Worm (Caenorhabditis elegans) whole organism, L4 larva: Measurements from ENCODE around the gene tag-77.

ENCODE experiments used
- F44E2.7 ChIP-seq: fragments of 200-800 bp; sonication (Bioruptor generic); IDR thresholded peaks from 2 replicates; pipeline ENCODE4 v2.1.2; 2022; ENCODE audit warnings: missing genetic modification characterization, missing compliant biosample characterization
- R02D3.7 ChIP-seq: fragments of 150-350 bp; sonication (generic microtip); optimal IDR thresholded peaks from 3 replicates; lab custom pipeline; 2014; ENCODE audit warnings: missing biosample characterization, missing genetic modification characterization
- T26A8.4 ChIP-seq: fragments of 200-800 bp; sonication (Bioruptor generic); IDR thresholded peaks from 2 replicates; pipeline ENCODE4 v1.3.6; 2022; ENCODE audit warnings: missing genetic modification characterization, missing compliant biosample characterization
- ZK546.5 ChIP-seq, 2 experiments: sonication (generic microtip); optimal IDR thresholded peaks; 2 replicates each; lab custom pipeline; 2017; ENCODE audit warnings: missing biosample characterization in 2 of 2, missing genetic modification characterization in 2 of 2
- aha-1 ChIP-seq: fragments of 150-350 bp; peaks from one replicate; lab custom pipeline; 2014; ENCODE audit warnings: missing biosample characterization, missing genetic modification characterization
- attf-4 ChIP-seq: sonication (generic microtip); optimal IDR thresholded peaks from 3 replicates; lab custom pipeline; 2017; ENCODE audit warnings: missing biosample characterization, missing genetic modification characterization
- ceh-20 ChIP-seq: fragments of 200-800 bp; sonication (Bioruptor generic); IDR thresholded peaks from 2 replicates; pipeline ENCODE4 v1.3.6; 2022; ENCODE audit warnings: missing genetic modification reagents, missing genetic modification characterization, missing compliant biosample characterization
- ceh-28 ChIP-seq: fragments of 150-350 bp; optimal IDR thresholded peaks from 2 replicates; lab custom pipeline; 2014; ENCODE audit warnings: missing biosample characterization, missing genetic modification reagents, missing genetic modification characterization
- ceh-32 ChIP-seq: sonication (generic microtip); optimal IDR thresholded peaks from 2 replicates; lab custom pipeline; 2016; ENCODE audit warnings: mild to moderate bottlenecking, missing genetic modification characterization, missing compliant biosample characterization; ENCODE audit not compliant: poor library complexity
- ces-1 ChIP-seq: fragments of 150-350 bp; sonication (generic microtip); optimal IDR thresholded peaks from 4 replicates; lab custom pipeline; 2014; ENCODE audit warnings: missing biosample characterization, missing genetic modification reagents, missing genetic modification characterization
- daf-16 ChIP-seq, 3 experiments: sonication (generic microtip); optimal IDR thresholded peaks; 2 replicates each; lab custom pipeline; 2016 to 2017; ENCODE audit warnings: missing genetic modification characterization in 3 of 3, missing genetic modification reagents in 3 of 3, mild to moderate bottlenecking in 2 of 3, missing compliant biosample characterization in 2 of 3, missing biosample characterization in 1 of 3, moderate library complexity in 1 of 3
- daf-19 ChIP-seq: fragments of 200-800 bp; sonication (Bioruptor generic); conservative IDR thresholded peaks from 2 replicates; pipeline ENCODE4 v1.3.6; 2022; ENCODE audit warnings: missing genetic modification characterization, missing compliant biosample characterization
- daf-8 ChIP-seq: fragments of 200-800 bp; sonication (Bioruptor generic); IDR thresholded peaks from 2 replicates; pipeline ENCODE4 v1.3.6; 2022; ENCODE audit warnings: missing genetic modification characterization, missing compliant biosample characterization
- dmd-6 ChIP-seq: fragments of 200-800 bp; sonication (Bioruptor generic); IDR thresholded peaks from 2 replicates; pipeline ENCODE4 v1.3.6; 2022; ENCODE audit warnings: missing genetic modification reagents, missing genetic modification characterization, missing compliant biosample characterization
- duxl-1 ChIP-seq: sonication (generic microtip); optimal IDR thresholded peaks from 2 replicates; lab custom pipeline; 2016; ENCODE audit warnings: mild to moderate bottlenecking, missing genetic modification characterization, moderate library complexity, missing compliant biosample characterization; ENCODE audit not compliant: poor library complexity
- egl-27 ChIP-seq: sonication (generic microtip); optimal IDR thresholded peaks from 3 replicates; lab custom pipeline; 2017; ENCODE audit warnings: missing biosample characterization, missing genetic modification reagents, missing genetic modification characterization
- egl-43 ChIP-seq: fragments of 200-800 bp; sonication (Bioruptor generic); IDR thresholded peaks from 2 replicates; pipeline ENCODE4 v1.3.6; 2022; ENCODE audit warnings: missing genetic modification reagents, missing genetic modification characterization, missing compliant biosample characterization
- gei-8 ChIP-seq: fragments of 200-800 bp; sonication (Bioruptor generic); optimal IDR thresholded peaks from 2 replicates; lab custom pipeline; 2018; ENCODE audit warnings: mild to moderate bottlenecking, missing genetic modification characterization, missing compliant biosample characterization
- hif-1 ChIP-seq, 2 experiments: sonication (generic microtip); optimal IDR thresholded peaks; 2 replicates each; lab custom pipeline; 2016 to 2017; ENCODE audit warnings: missing compliant biosample characterization in 2 of 2, missing genetic modification characterization in 2 of 2, missing genetic modification reagents in 2 of 2, missing genotype in 2 of 2, mild to moderate bottlenecking in 1 of 2
- hlh-11 ChIP-seq: fragments of 200-800 bp; sonication (Bioruptor generic); optimal IDR thresholded peaks from 2 replicates; lab custom pipeline; 2018; ENCODE audit warnings: mild to moderate bottlenecking, missing genetic modification characterization, missing compliant biosample characterization
- jun-1 ChIP-seq: fragments of 150-350 bp; optimal IDR thresholded peaks from 2 replicates; lab custom pipeline; 2014; ENCODE audit warnings: missing biosample characterization, missing genetic modification reagents, missing genetic modification characterization
- lin-15B ChIP-seq: fragments of 150-350 bp; sonication (generic microtip); optimal IDR thresholded peaks from 3 replicates; lab custom pipeline; 2014; ENCODE audit warnings: missing biosample characterization, missing genetic modification characterization
- lsy-2 ChIP-seq, 2 experiments: fragments of 150-350 bp in 1 of 2; sonication (generic microtip) in 1 of 2; optimal IDR thresholded peaks; 2 replicates each; lab custom pipeline; 2014 to 2017; ENCODE audit warnings: missing biosample characterization in 2 of 2, missing genetic modification characterization in 2 of 2
- mep-1 ChIP-seq: fragments of 150-350 bp; sonication (generic microtip); optimal IDR thresholded peaks from 3 replicates; lab custom pipeline; 2014; ENCODE audit warnings: missing biosample characterization, missing genetic modification characterization
- nhr-28 ChIP-seq: fragments of 150-350 bp; optimal IDR thresholded peaks from 2 replicates; lab custom pipeline; 2014; ENCODE audit warnings: missing biosample characterization, missing genetic modification characterization
- nhr-42 ChIP-seq: fragments of 200-800 bp; sonication (Bioruptor generic); IDR thresholded peaks from 2 replicates; pipeline ENCODE4 v1.3.6; 2022; ENCODE audit warnings: missing genetic modification characterization, missing compliant biosample characterization
- nhr-48 ChIP-seq: sonication (generic microtip); optimal IDR thresholded peaks from 2 replicates; lab custom pipeline; 2016; ENCODE audit warnings: mild to moderate bottlenecking, missing genetic modification characterization, missing compliant biosample characterization
- php-3 ChIP-seq: fragments of 200-800 bp; sonication (Bioruptor generic); IDR thresholded peaks from 2 replicates; pipeline ENCODE4 v1.3.6; 2022; ENCODE audit warnings: missing genetic modification reagents, missing genetic modification characterization, missing compliant biosample characterization
- spr-3 ChIP-seq: fragments of 200-800 bp; sonication (Bioruptor generic); optimal IDR thresholded peaks from 2 replicates; lab custom pipeline; 2018; ENCODE audit warnings: mild to moderate bottlenecking, missing genetic modification characterization, missing compliant biosample characterization
- tag-97 ChIP-seq: fragments of 200-800 bp; sonication (Bioruptor generic); IDR thresholded peaks from 2 replicates; pipeline ENCODE4 v1.3.6; 2022; ENCODE audit warnings: missing genetic modification characterization, missing compliant biosample characterization
- tra-1 ChIP-seq: fragments of 200-800 bp; sonication (Bioruptor generic); IDR thresholded peaks from 2 replicates; pipeline ENCODE4 v1.3.6; 2022; ENCODE audit warnings: missing genetic modification reagents, missing genetic modification characterization, missing compliant biosample characterization
- unc-130 ChIP-seq: sonication (generic microtip); optimal IDR thresholded peaks from 2 replicates; lab custom pipeline; 2016; ENCODE audit warnings: missing genetic modification reagents, missing genetic modification characterization, missing compliant biosample characterization
- unc-62 ChIP-seq, 3 experiments: fragments of 150-350 bp in 1 of 3; sonication (generic microtip); optimal IDR thresholded peaks in 2 of 3; peaks in 1 of 3; 1 replicate in 1 of 3; 2 replicates in 2 of 3; lab custom pipeline; 2014 to 2017; ENCODE audit warnings: missing biosample characterization in 3 of 3, missing genetic modification characterization in 3 of 3, missing genetic modification reagents in 3 of 3, missing genotype in 1 of 3
- vab-7 ChIP-seq: fragments of 200-800 bp; sonication (Bioruptor generic); IDR thresholded peaks from 2 replicates; pipeline ENCODE4 v1.3.6; 2022; ENCODE audit warnings: missing genetic modification reagents, missing genetic modification characterization, missing compliant biosample characterization
- zag-1 ChIP-seq: fragments of 150-350 bp; optimal IDR thresholded peaks from 2 replicates; lab custom pipeline; 2014; ENCODE audit warnings: missing biosample characterization, missing genetic modification characterization
- zfp-3 ChIP-seq: fragments of 200-800 bp; sonication (Bioruptor generic); conservative IDR thresholded peaks from 2 replicates; pipeline ENCODE4 v1.3.6; 2022; ENCODE audit warnings: missing genetic modification reagents, missing genetic modification characterization, missing compliant biosample characterization
- zip-11 ChIP-seq: fragments of 200-800 bp; sonication (Bioruptor generic); IDR thresholded peaks from 2 replicates; pipeline ENCODE4 v1.3.6; 2022; ENCODE audit warnings: missing genetic modification characterization, missing compliant biosample characterization
- ztf-11 ChIP-seq: fragments of 150-350 bp; optimal IDR thresholded peaks from 2 replicates; lab custom pipeline; 2014; ENCODE audit warnings: missing biosample characterization, missing genetic modification characterization

tag-77 gene

ce11 chrIV:8475030-8475679, 35.2 kb downstream of the tag-77 start (continued):
- TF ChIP-seq T26A8.4 (GFP tag; lab: Robert Waterston, UW) (no peak), tag-97 (no peak), attf-4 (no peak), hlh-11 (tag; lab: Kevin White, UChicago) (peak; percentile 47), daf-16 (GFP tag; optimal IDR thresholded peaks at IDR 0.05; lab: Kevin White, UChicago) (no peak), daf-16 (tag; optimal IDR thresholded peaks at IDR 0.05; lab: Kevin White, UChicago) (no peak), egl-43 (GFP tag; lab: Robert Waterston, UW) (no peak), nhr-48 (tag; lab: Kevin White, UChicago) (no peak), ceh-32 (tag; lab: Kevin White, UChicago) (no peak), tra-1 (GFP tag; lab: Robert Waterston, UW) (no peak), gei-8 (no peak), egl-27 (no peak), vab-7 (GFP tag; lab: Robert Waterston, UW) (no peak), duxl-1 (tag; lab: Kevin White, UChicago) (no peak), hif-1 (tag; optimal IDR thresholded peaks at IDR 0.05; lab: Kevin White, UChicago) (no peak), ZK546.5 (tag; optimal IDR thresholded peaks at IDR 0.05; lab: Kevin White, UChicago) (no peak), F44E2.7 (GFP tag; lab: Robert Waterston, UW) (no peak), zag-1 (no peak), nhr-28 (tag; lab: Kevin White, UChicago) (peak; percentile 82), mep-1 (tag; lab: Kevin White, UChicago) (no peak), ceh-28 (tag; lab: Kevin White, UChicago) (no peak), lin-15B (tag; lab: Kevin White, UChicago) (no peak), php-3 (GFP tag; lab: Robert Waterston, UW) (peak; percentile 73), lsy-2 (tag; optimal IDR thresholded peaks at IDR 0.05; lab: Kevin White, UChicago) (no peak), dmd-6 (GFP tag; lab: Robert Waterston, UW) (peak; percentile 57; the same call in 1 of the 2 replicates), ztf-11 (tag; lab: Kevin White, UChicago) (no peak), aha-1 (peak; percentile 94), daf-8 (GFP tag; lab: Robert Waterston, UW) (no peak), spr-3 (GFP tag; lab: Kevin White, UChicago) (no peak)

- TF ChIP-seq egl-27 (no peak), aha-1 (peak; percentile 4), R02D3.7 (tag; lab: Kevin White, UChicago) (no peak), daf-19 (GFP tag; lab: Robert Waterston, UW) (no peak), T26A8.4 (GFP tag; lab: Robert Waterston, UW) (no peak), unc-130 (GFP tag; lab: Kevin White, UChicago) (no peak), jun-1 (tag; lab: Kevin White, UChicago) (no peak), zfp-3 (GFP tag; lab: Robert Waterston, UW) (no peak), ces-1 (GFP tag; lab: Kevin White, UChicago) (no peak), nhr-42 (GFP tag; lab: Robert Waterston, UW) (no peak), attf-4 (no peak), zip-11 (GFP tag; lab: Robert Waterston, UW) (no peak), ceh-20 (GFP tag; lab: Robert Waterston, UW) (no peak), unc-62 (GFP tag; optimal IDR thresholded peaks at IDR 0.05 in 1 of 2; lab: Kevin White, UChicago) (peak in 1 of 2 experiments; percentile 70), unc-62 (tag; optimal IDR thresholded peaks at IDR 0.05; lab: Kevin White, UChicago) (no peak)
Observed at ce11 chrIV:8473756-8474155, 36.6 kb downstream of the tag-77 start, which contains the start of gene C28C12.11. TSS of gene C28C12.11 (plus strand) at chrIV:8474056.
